Fruit fly (Drosophila melanogaster) whole organism, prepupa: ENCODE measurements around the gene spirit.

ENCODE experiments used
- CG10631 ChIP-seq: fragments of 200-800 bp; sonication (Bioruptor generic); optimal IDR thresholded peaks from 2 replicates; lab custom pipeline; 2016; ENCODE audit warnings: missing biosample characterization, missing genetic modification characterization
- CG10669 ChIP-seq: fragments of 200-800 bp; sonication (Bioruptor generic); optimal IDR thresholded peaks from 3 replicates; lab custom pipeline; 2018; ENCODE audit warnings: missing biosample characterization, mild to moderate bottlenecking, missing genetic modification characterization, moderate library complexity
- CG11902 ChIP-seq: fragments of 200-800 bp; sonication (Bioruptor generic); optimal IDR thresholded peaks from 3 replicates; lab custom pipeline; 2016; ENCODE audit warnings: missing biosample characterization, missing genetic modification characterization
- CG1621 ChIP-seq: fragments of 200-800 bp; sonication (Bioruptor generic); optimal IDR thresholded peaks from 3 replicates; lab custom pipeline; 2018; ENCODE audit warnings: missing biosample characterization, mild to moderate bottlenecking, missing genetic modification characterization
- CG16779 ChIP-seq: fragments of 200-800 bp; sonication (Bioruptor generic); optimal IDR thresholded peaks from 3 replicates; lab custom pipeline; 2017; ENCODE audit warnings: missing biosample characterization, mild to moderate bottlenecking, missing genetic modification characterization
- CG3032 ChIP-seq: fragments of 200-800 bp; optimal IDR thresholded peaks from 2 replicates; lab custom pipeline; 2019; ENCODE audit warnings: missing biosample characterization, mild to moderate bottlenecking, missing genetic modification characterization, moderate library complexity
- CG34406 ChIP-seq: fragments of 200-800 bp; sonication (Bioruptor generic); optimal IDR thresholded peaks from 3 replicates; lab custom pipeline; 2016; ENCODE audit warnings: missing biosample characterization, missing genetic modification characterization
- CG3919 ChIP-seq: fragments of 200-800 bp; sonication (Bioruptor generic); optimal IDR thresholded peaks from 3 replicates; lab custom pipeline; 2016; ENCODE audit warnings: missing biosample characterization, missing genetic modification characterization
- CG6276 ChIP-seq: fragments of 200-800 bp; sonication (Bioruptor generic); optimal IDR thresholded peaks from 2 replicates; lab custom pipeline; 2017; ENCODE audit warnings: missing biosample characterization, mild to moderate bottlenecking, missing genetic modification characterization
- CG6792 ChIP-seq: fragments of 200-800 bp; sonication (Bioruptor generic); optimal IDR thresholded peaks from 3 replicates; lab custom pipeline; 2016; ENCODE audit warnings: missing biosample characterization, missing genetic modification characterization
- CG6854 ChIP-seq: fragments of 200-800 bp; sonication (Bioruptor generic); optimal IDR thresholded peaks from 2 replicates; lab custom pipeline; 2017; ENCODE audit warnings: missing biosample characterization, mild to moderate bottlenecking, missing genetic modification characterization
- CG7368 ChIP-seq: fragments of 200-800 bp; sonication (Bioruptor generic); optimal IDR thresholded peaks from 3 replicates; lab custom pipeline; 2016; ENCODE audit warnings: missing biosample characterization, missing genetic modification characterization
- CG8319 ChIP-seq: fragments of 200-800 bp; sonication (Bioruptor generic); optimal IDR thresholded peaks from 3 replicates; lab custom pipeline; 2016; ENCODE audit warnings: missing biosample characterization, missing genetic modification characterization
- CG8632 ChIP-seq: fragments of 200-800 bp; sonication (Bioruptor generic); optimal IDR thresholded peaks from 3 replicates; lab custom pipeline; 2016; ENCODE audit warnings: missing biosample characterization, missing genetic modification characterization
- CG9139 ChIP-seq: fragments of 200-800 bp; sonication (Bioruptor generic); optimal IDR thresholded peaks from 3 replicates; lab custom pipeline; 2017; ENCODE audit warnings: missing biosample characterization, mild to moderate bottlenecking, missing genetic modification characterization
- Eip75B ChIP-seq: fragments of 200-800 bp; sonication (Bioruptor generic); optimal IDR thresholded peaks from 3 replicates; lab custom pipeline; 2016; ENCODE audit warnings: missing biosample characterization, missing genetic modification characterization
- Eip78C ChIP-seq: fragments of 200-800 bp; sonication (Bioruptor generic); peaks from one replicate; lab custom pipeline; 2016; ENCODE audit warnings: missing biosample characterization, missing genetic modification characterization
- Eip93F ChIP-seq: fragments of 200-800 bp; sonication (Bioruptor generic); optimal IDR thresholded peaks from 2 replicates; lab custom pipeline; 2016; ENCODE audit warnings: missing biosample characterization, mild to moderate bottlenecking, missing genetic modification characterization
- Ets21C ChIP-seq: fragments of 200-800 bp; sonication (Bioruptor generic); optimal IDR thresholded peaks from 3 replicates; lab custom pipeline; 2016; ENCODE audit warnings: missing biosample characterization, missing genetic modification characterization
- Ets96B ChIP-seq: fragments of 200-800 bp; optimal IDR thresholded peaks from 2 replicates; lab custom pipeline; 2019; ENCODE audit warnings: missing biosample characterization, mild to moderate bottlenecking, missing genetic modification characterization, moderate library complexity
- Gug ChIP-seq: fragments of 200-800 bp; sonication (Bioruptor generic); IDR thresholded peaks from 2 replicates; pipeline ENCODE4 v1.3.6; 2022; ENCODE audit warnings: missing biosample characterization, missing genetic modification characterization
- Hr39 ChIP-seq: fragments of 200-800 bp; sonication (Bioruptor generic); optimal IDR thresholded peaks from 2 replicates; lab custom pipeline; 2016; ENCODE audit warnings: missing biosample characterization, missing genetic modification characterization
- Hr4 ChIP-seq: fragments of 200-800 bp; sonication (Bioruptor generic); optimal IDR thresholded peaks from 3 replicates; lab custom pipeline; 2016; ENCODE audit warnings: missing biosample characterization, missing genetic modification characterization
- Lpt ChIP-seq: fragments of 200-800 bp; sonication (Bioruptor generic); optimal IDR thresholded peaks from 3 replicates; lab custom pipeline; 2016; ENCODE audit warnings: missing biosample characterization, missing genetic modification characterization
- Met ChIP-seq: fragments of 200-800 bp; sonication (Bioruptor generic); optimal IDR thresholded peaks from 3 replicates; lab custom pipeline; 2016; ENCODE audit warnings: missing biosample characterization, missing genetic modification characterization
- OdsH ChIP-seq: fragments of 200-800 bp; sonication (Bioruptor generic); optimal IDR thresholded peaks from 3 replicates; lab custom pipeline; 2016; ENCODE audit warnings: missing biosample characterization, missing genetic modification characterization
- Smox ChIP-seq: fragments of 200-800 bp; sonication (Bioruptor generic); optimal IDR thresholded peaks from 3 replicates; lab custom pipeline; 2016; ENCODE audit warnings: missing biosample characterization, missing genetic modification characterization
- Sox102F ChIP-seq: fragments of 200-800 bp; sonication (Bioruptor generic); optimal IDR thresholded peaks from 2 replicates; lab custom pipeline; 2016; ENCODE audit warnings: missing biosample characterization, mild to moderate bottlenecking, missing genetic modification characterization
- Sox14 ChIP-seq: fragments of 200-800 bp; sonication (Bioruptor generic); optimal IDR thresholded peaks from 3 replicates; lab custom pipeline; 2016; ENCODE audit warnings: missing biosample characterization, missing genetic modification characterization
- achi ChIP-seq: fragments of 200-800 bp; sonication (Bioruptor generic); optimal IDR thresholded peaks from 3 replicates; lab custom pipeline; 2016; ENCODE audit warnings: missing biosample characterization, missing genetic modification characterization
- cyc ChIP-seq: fragments of 200-800 bp; sonication (Bioruptor generic); optimal IDR thresholded peaks from 3 replicates; lab custom pipeline; 2016; ENCODE audit warnings: missing biosample characterization, missing genetic modification characterization
- dac ChIP-seq: fragments of 200-800 bp; sonication (Bioruptor generic); optimal IDR thresholded peaks from 2 replicates; lab custom pipeline; 2017; ENCODE audit warnings: missing biosample characterization, mild to moderate bottlenecking, missing genetic modification characterization
- dsx ChIP-seq: fragments of 200-800 bp; optimal IDR thresholded peaks from 3 replicates; lab custom pipeline; 2019; ENCODE audit warnings: missing biosample characterization, mild to moderate bottlenecking, missing genetic modification characterization, moderate library complexity; ENCODE audit not compliant: poor library complexity, severe bottlenecking
- esn ChIP-seq: fragments of 200-800 bp; sonication (Bioruptor generic); optimal IDR thresholded peaks from 2 replicates; lab custom pipeline; 2016; ENCODE audit warnings: missing biosample characterization, mild to moderate bottlenecking, missing genetic modification characterization, moderate library complexity
- fd59A ChIP-seq: fragments of 200-800 bp; sonication (Bioruptor generic); optimal IDR thresholded peaks from 2 replicates; lab custom pipeline; 2017; ENCODE audit warnings: missing biosample characterization, mild to moderate bottlenecking, missing genetic modification characterization, missing genetic modification reagents
- fd85E ChIP-seq: fragments of 200-800 bp; sonication (Bioruptor generic); optimal IDR thresholded peaks from 3 replicates; lab custom pipeline; 2016; ENCODE audit warnings: missing biosample characterization, missing genetic modification characterization
- fkh ChIP-seq: fragments of 200-800 bp; sonication (Bioruptor generic); optimal IDR thresholded peaks from 3 replicates; lab custom pipeline; 2017; ENCODE audit warnings: missing biosample characterization, mild to moderate bottlenecking, missing genetic modification characterization, moderate library complexity
- lz ChIP-seq: fragments of 200-800 bp; sonication (Bioruptor generic); optimal IDR thresholded peaks from 3 replicates; lab custom pipeline; 2016; ENCODE audit warnings: missing biosample characterization, missing genetic modification characterization
- net ChIP-seq: fragments of 200-800 bp; sonication (Bioruptor generic); optimal IDR thresholded peaks from 3 replicates; lab custom pipeline; 2016; ENCODE audit warnings: missing biosample characterization, missing genetic modification characterization
- pdm3 ChIP-seq: fragments of 200-800 bp; sonication (Bioruptor generic); optimal IDR thresholded peaks from 3 replicates; lab custom pipeline; 2016; ENCODE audit warnings: missing biosample characterization, missing genetic modification characterization
- svp ChIP-seq: fragments of 200-800 bp; sonication (Bioruptor generic); peaks from one replicate; lab custom pipeline; 2016; ENCODE audit warnings: missing biosample characterization, missing genetic modification characterization
- topi ChIP-seq: fragments of 200-800 bp; sonication (Bioruptor generic); optimal IDR thresholded peaks from 3 replicates; lab custom pipeline; 2016; ENCODE audit warnings: missing biosample characterization, missing genetic modification characterization
- vri ChIP-seq: fragments of 200-800 bp; sonication (Bioruptor generic); optimal IDR thresholded peaks from 3 replicates; lab custom pipeline; 2016; ENCODE audit warnings: missing biosample characterization, mild to moderate bottlenecking, missing genetic modification characterization

The spirit gene

dm6 chrX:8592437-8593158 lies 19.2 kb upstream of the spirit start (continued):
- no peak for TF ChIP-seq CG10631 (GFP tag; lab: Kevin White, UChicago)
- TF ChIP-seq Met (GFP tag; lab: Kevin White, UChicago), result peak; percentile 36
- TF ChIP-seq Gug, result 0 out of 2 replicates have a peak, but pooled peaks have one; percentile 18
- TF ChIP-seq Eip93F, result no peak
- TF ChIP-seq CG16779 (tag; lab: Kevin White, UChicago), result peak; percentile 53
- peak; percentile 74 for TF ChIP-seq svp (GFP tag; lab: Kevin White, UChicago)
- TF ChIP-seq cyc (GFP tag; lab: Kevin White, UChicago), result peak; percentile 6
- no peak for TF ChIP-seq CG8319 (GFP tag; lab: Kevin White, UChicago)
- no peak for TF ChIP-seq Smox
- peak; percentile 56 for TF ChIP-seq CG10669
- TF ChIP-seq fkh (GFP tag; lab: Kevin White, UChicago), result no peak
- no peak for TF ChIP-seq OdsH (GFP tag; lab: Kevin White, UChicago)
- no peak for TF ChIP-seq Sox102F (GFP tag; lab: Kevin White, UChicago)
- peak; percentile 2 for TF ChIP-seq Ets96B (tag; lab: Kevin White, UChicago)
- TF ChIP-seq CG6792 (GFP tag; lab: Kevin White, UChicago), result no peak
- TF ChIP-seq topi (GFP tag; lab: Kevin White, UChicago), result peak; percentile 34
- TF ChIP-seq CG6854 (GFP tag; lab: Kevin White, UChicago), result peak; percentile 47
- TF ChIP-seq Hr4 (GFP tag; lab: Kevin White, UChicago), result peak; percentile 38
- no peak for TF ChIP-seq Eip75B (GFP tag; lab: Kevin White, UChicago)
- TF ChIP-seq Lpt, result peak; percentile 22
- TF ChIP-seq fd59A (GFP tag; lab: Kevin White, UChicago), result no peak
- TF ChIP-seq vri, result no peak
- TF ChIP-seq CG6276 (GFP tag; lab: Kevin White, UChicago), result peak; percentile 83
- peak; percentile 72 for TF ChIP-seq Eip78C (GFP tag; lab: Kevin White, UChicago)
- no peak for TF ChIP-seq pdm3 (GFP tag; lab: Kevin White, UChicago)
- peak; percentile 48 for TF ChIP-seq net (GFP tag; lab: Kevin White, UChicago)

- TF ChIP-seq Eip75B (GFP tag; lab: Kevin White, UChicago) (peak; percentile 3), dsx (peak; percentile 3), Eip93F (no peak), lz (no peak), Hr4 (GFP tag; lab: Kevin White, UChicago) (peak; percentile 18), cyc (GFP tag; lab: Kevin White, UChicago) (peak; percentile 21), Eip78C (GFP tag; lab: Kevin White, UChicago) (peak; percentile 42), CG6792 (GFP tag; lab: Kevin White, UChicago) (no peak), CG3032 (tag; lab: Kevin White, UChicago) (peak; percentile 10), CG8632 (GFP tag; lab: Kevin White, UChicago) (no peak), Met (GFP tag; lab: Kevin White, UChicago) (peak; percentile 9), svp (GFP tag; lab: Kevin White, UChicago) (peak; percentile 76), Hr39 (GFP tag; lab: Kevin White, UChicago) (peak; percentile 4), pdm3 (GFP tag; lab: Kevin White, UChicago) (peak; percentile 23), achi (GFP tag; lab: Kevin White, UChicago) (peak; percentile 15)
Measured at dm6 chrX:8591685-8592127, 18.3 kb upstream of the spirit start, which contains the start of the genes CG12659 and Crag. Gene CG12659, minus strand, starts transcription at chrX:8591729. Gene Crag, plus strand, starts transcription at chrX:8592031.

- TF ChIP-seq CG34406 (GFP tag; lab: Kevin White, UChicago) (no peak), CG10631 (GFP tag; lab: Kevin White, UChicago) (no peak), CG11902 (GFP tag; lab: Kevin White, UChicago) (no peak), Eip93F (no peak), lz (peak; percentile 19), fd85E (GFP tag; lab: Kevin White, UChicago) (no peak), Eip78C (GFP tag; lab: Kevin White, UChicago) (peak; percentile 44), CG1621 (tag; lab: Kevin White, UChicago) (no peak), CG6276 (GFP tag; lab: Kevin White, UChicago) (no peak), CG8632 (GFP tag; lab: Kevin White, UChicago) (no peak), CG8319 (GFP tag; lab: Kevin White, UChicago) (no peak), Ets21C (GFP tag; lab: Kevin White, UChicago) (no peak), fkh (GFP tag; lab: Kevin White, UChicago) (peak; percentile 48), achi (GFP tag; lab: Kevin White, UChicago) (peak; percentile 46), Sox14 (peak; percentile 54), CG16779 (tag; lab: Kevin White, UChicago) (no peak), Smox (no peak), CG6854 (GFP tag; lab: Kevin White, UChicago) (no peak), dac (GFP tag; lab: Kevin White, UChicago) (no peak), Eip75B (GFP tag; lab: Kevin White, UChicago) (no peak), CG9139 (GFP tag; lab: Kevin White, UChicago) (no peak), esn (peak; percentile 24), CG3032 (tag; lab: Kevin White, UChicago) (no peak), CG7368 (no peak), cyc (GFP tag; lab: Kevin White, UChicago) (no peak), Ets96B (tag; lab: Kevin White, UChicago) (no peak), CG3919 (GFP tag; lab: Kevin White, UChicago) (no peak)
Measured at dm6 chrX:8588607-8589171, 15.3 kb upstream of the spirit start, which contains the start of gene CG12081. Gene CG12081, plus strand, starts transcription at chrX:8588811.
